ENCODE assay signal across 1 fruit fly cellular context in genomic region chr3R:8984602-8985074, dm6.
TF ChIP-seq lines count a peak whose summit lies in the region.

TSS of gene CG11970 (plus strand) at chr3R:8984718.

TF ChIP-seq in whole organism, embryonic, 481 proteins besides CTCF, POLR2A, EP300 and RAD21 (continued from another document and continues in another):
- TF ChIP-seq phol (tag; optimal IDR thresholded peaks at IDR 0.05; lab: Kevin White, UChicago) (peak; percentile 78), Hand (GFP tag; optimal IDR thresholded peaks at IDR 0.05; lab: Kevin White, UChicago) (no peak), Side (GFP tag; optimal IDR thresholded peaks at IDR 0.05; lab: Kevin White, UChicago) (peak; percentile 30), CG6683 (GFP tag; optimal IDR thresholded peaks at IDR 0.05; lab: Kevin White, UChicago) (no peak), Sin3A (optimal IDR thresholded peaks at IDR 0.05; lab: Kevin White, UChicago) (peak; percentile 79), CG32532 (GFP tag; IDR thresholded peaks at IDR 0.05; lab: Robert Waterston, UW) (peak; percentile 43; the same call in 1 of the 2 replicates), Optix (GFP tag; IDR thresholded peaks at IDR 0.05; lab: Robert Waterston, UW) (no peak), aop (GFP tag; IDR thresholded peaks at IDR 0.05; lab: Robert Waterston, UW) (no peak), Sox100B (GFP tag; optimal IDR thresholded peaks at IDR 0.05; lab: Kevin White, UChicago) (no peak), CG10565 (GFP tag; optimal IDR thresholded peaks at IDR 0.05; lab: Kevin White, UChicago) (no peak), CG6689 (GFP tag; IDR thresholded peaks at IDR 0.05; lab: Robert Waterston, UW) (peak; percentile 34; the same call in 1 of the 2 replicates), Fer1 (GFP tag; optimal IDR thresholded peaks at IDR 0.05; lab: Kevin White, UChicago) (no peak), h (optimal IDR thresholded peaks at IDR 0.05; lab: Kevin White, UChicago) (no peak), Nf-YA (GFP tag; IDR thresholded peaks at IDR 0.05; lab: Robert Waterston, UW) (no peak), CG11093 (GFP tag; IDR thresholded peaks at IDR 0.05; lab: Robert Waterston, UW) (no peak), Mad (GFP tag; optimal IDR thresholded peaks at IDR 0.05; lab: Kevin White, UChicago) (no peak), Hr51 (GFP tag; optimal IDR thresholded peaks at IDR 0.05; lab: Kevin White, UChicago) (peak in 1 of 2 experiments; percentile 43), CG4820 (GFP tag; optimal IDR thresholded peaks at IDR 0.05; lab: Kevin White, UChicago) (no peak), CG6765 (GFP tag; optimal IDR thresholded peaks at IDR 0.05; lab: Kevin White, UChicago) (no peak), ato (GFP tag; IDR thresholded peaks at IDR 0.05; lab: Robert Waterston, UW; ENCODE audit: partially characterized antibody) (0 out of 2 replicates have a peak, but pooled peaks have one; percentile 19), gem (tag; optimal IDR thresholded peaks at IDR 0.05; lab: Kevin White, UChicago) (no peak), Myb (GFP tag; optimal IDR thresholded peaks at IDR 0.05; lab: Kevin White, UChicago) (peak; percentile 64), CG15269 (tag; optimal IDR thresholded peaks at IDR 0.05; lab: Kevin White, UChicago) (no peak), dmrt99B (tag; optimal IDR thresholded peaks at IDR 0.05; lab: Kevin White, UChicago) (no peak), CG15696 (tag; optimal IDR thresholded peaks at IDR 0.05; lab: Kevin White, UChicago) (peak; percentile 19), Ets97D (GFP tag; optimal IDR thresholded peaks at IDR 0.05; lab: Kevin White, UChicago) (peak; percentile 28), ken (GFP tag; IDR thresholded peaks at IDR 0.05; lab: Robert Waterston, UW) (no peak), fu2 (GFP tag; optimal IDR thresholded peaks at IDR 0.05; lab: Kevin White, UChicago) (peak; percentile 32), Rfx (GFP tag; IDR thresholded peaks at IDR 0.05; lab: Robert Waterston, UW) (peak; percentile 56; the same call in 1 of the 2 replicates), Dad (GFP tag; optimal IDR thresholded peaks at IDR 0.05; lab: Kevin White, UChicago) (peak; percentile 32), E2f2 (GFP tag; IDR thresholded peaks at IDR 0.05; lab: Robert Waterston, UW) (peak; percentile 86), HLH3B (GFP tag; IDR thresholded peaks at IDR 0.05; lab: Robert Waterston, UW) (no peak), hth (optimal IDR thresholded peaks at IDR 0.05; lab: Kevin White, UChicago) (no peak), CG6791 (GFP tag; IDR thresholded peaks at IDR 0.05; lab: Robert Waterston, UW; ENCODE audit: partially characterized antibody) (no peak), crol (GFP tag; IDR thresholded peaks at IDR 0.05; lab: Robert Waterston, UW) (no peak), amos (GFP tag; IDR thresholded peaks at IDR 0.05; lab: Robert Waterston, UW; ENCODE audit: partially characterized antibody) (peak; percentile 57), CG15073 (GFP tag; optimal IDR thresholded peaks at IDR 0.05; lab: Kevin White, UChicago) (no peak), D (optimal IDR thresholded peaks at IDR 0.05; lab: Kevin White, UChicago) (no peak), D (GFP tag; optimal IDR thresholded peaks at IDR 0.05; lab: Kevin White, UChicago) (no peak), Deaf1 (tag; optimal IDR thresholded peaks at IDR 0.05; lab: Kevin White, UChicago) (no peak), CG12236 (GFP tag; optimal IDR thresholded peaks at IDR 0.05; lab: Kevin White, UChicago) (no peak), TFAM (GFP tag; optimal IDR thresholded peaks at IDR 0.05; lab: Kevin White, UChicago) (no peak), CG10431 (GFP tag; optimal IDR thresholded peaks at IDR 0.05; lab: Kevin White, UChicago) (no peak), luna (GFP tag; optimal IDR thresholded peaks at IDR 0.05; lab: Kevin White, UChicago) (no peak), row (GFP tag; IDR thresholded peaks at IDR 0.05; lab: Robert Waterston, UW) (peak; percentile 76), Ada2b (GFP tag; IDR thresholded peaks at IDR 0.05; lab: Robert Waterston, UW) (peak; percentile 16; the same call in 1 of the 2 replicates), ranshi (GFP tag; IDR thresholded peaks at IDR 0.05; lab: Robert Waterston, UW) (no peak), CG3838 (GFP tag; optimal IDR thresholded peaks at IDR 0.05; lab: Kevin White, UChicago) (no peak), CG4404 (GFP tag; IDR thresholded peaks at IDR 0.05; lab: Robert Waterston, UW) (peak; percentile 40; the same call in 1 of the 2 replicates), Dbx (GFP tag; IDR thresholded peaks at IDR 0.05; lab: Robert Waterston, UW) (0 out of 3 replicates have a peak, but pooled peaks have one; percentile 15), dpn (GFP tag; optimal IDR thresholded peaks at IDR 0.05; lab: Kevin White, UChicago) (peak; percentile 51 to 61), CG2120 (GFP tag; optimal IDR thresholded peaks at IDR 0.05; lab: Kevin White, UChicago) (peak; percentile 68), fd96Cb (tag; optimal IDR thresholded peaks at IDR 0.05; lab: Kevin White, UChicago) (no peak), ssp (GFP tag; IDR thresholded peaks at IDR 0.05; lab: Robert Waterston, UW) (0 out of 2 replicates have a peak, but pooled peaks have one; percentile 10), HmgZ (tag; optimal IDR thresholded peaks at IDR 0.05; lab: Kevin White, UChicago) (no peak), CG8290 (GFP tag; optimal IDR thresholded peaks at IDR 0.05; lab: Kevin White, UChicago) (no peak), CG8290 (tag; optimal IDR thresholded peaks at IDR 0.05; lab: Kevin White, UChicago) (no peak), CG11695 (GFP tag; IDR thresholded peaks at IDR 0.05; lab: Robert Waterston, UW) (no peak), CG2889 (GFP tag; IDR thresholded peaks at IDR 0.05; lab: Robert Waterston, UW) (0 out of 3 replicates have a peak, but pooled peaks have one; percentile 30), CG31441 (GFP tag; IDR thresholded peaks at IDR 0.05; lab: Robert Waterston, UW) (no peak), Dip2 (GFP tag; IDR thresholded peaks at IDR 0.05; lab: Robert Waterston, UW) (no peak), Hr78 (GFP tag; optimal IDR thresholded peaks at IDR 0.05; lab: Kevin White, UChicago) (no peak), CG17568 (GFP tag; optimal IDR thresholded peaks at IDR 0.05; lab: Kevin White, UChicago) (no peak), CG11085 (GFP tag; IDR thresholded peaks at IDR 0.05; lab: Robert Waterston, UW) (0 out of 2 replicates have a peak, but pooled peaks have one; percentile 44), NFAT (GFP tag; IDR thresholded peaks at IDR 0.05; lab: Robert Waterston, UW) (peak; percentile 48; the same call in 1 of the 2 replicates), CoRest (tag; optimal IDR thresholded peaks at IDR 0.05; lab: Kevin White, UChicago) (peak; percentile 50), CG7839 (tag; optimal IDR thresholded peaks at IDR 0.05; lab: Kevin White, UChicago) (no peak), zen (tag; optimal IDR thresholded peaks at IDR 0.05; lab: Kevin White, UChicago) (no peak), nmo (GFP tag; optimal IDR thresholded peaks at IDR 0.05; lab: Kevin White, UChicago) (peak; percentile 58), CG15514 (GFP tag; optimal IDR thresholded peaks at IDR 0.05; lab: Kevin White, UChicago) (peak; percentile 66), slou (GFP tag; optimal IDR thresholded peaks at IDR 0.05; lab: Kevin White, UChicago) (no peak), CG13296 (GFP tag; optimal IDR thresholded peaks at IDR 0.05; lab: Kevin White, UChicago) (no peak), CG11723 (GFP tag; optimal IDR thresholded peaks at IDR 0.05; lab: Kevin White, UChicago) (no peak), BtbVII (GFP tag; optimal IDR thresholded peaks at IDR 0.05; lab: Kevin White, UChicago) (no peak), CG34376 (GFP tag; optimal IDR thresholded peaks at IDR 0.05; lab: Kevin White, UChicago) (peak; percentile 5), HmgD (GFP tag; optimal IDR thresholded peaks at IDR 0.05; lab: Kevin White, UChicago) (no peak), CG17912 (GFP tag; optimal IDR thresholded peaks at IDR 0.05; lab: Kevin White, UChicago) (no peak), CG32772 (GFP tag; IDR thresholded peaks at IDR 0.05; lab: Robert Waterston, UW) (no peak; the same call in 1 of the 2 replicates), scrt (GFP tag; optimal IDR thresholded peaks at IDR 0.05; lab: Kevin White, UChicago) (no peak), wor (GFP tag; IDR thresholded peaks at IDR 0.05; lab: Robert Waterston, UW) (no peak), CG3065 (GFP tag; optimal IDR thresholded peaks at IDR 0.05; lab: Kevin White, UChicago) (no peak), CG8388 (GFP tag; optimal IDR thresholded peaks at IDR 0.05; lab: Kevin White, UChicago) (peak; percentile 8), eyg (GFP tag; optimal IDR thresholded peaks at IDR 0.05; lab: Kevin White, UChicago) (peak; percentile 25), Sry-β (GFP tag; optimal IDR thresholded peaks at IDR 0.05; lab: Kevin White, UChicago) (peak; percentile 48), Nf-YC (tag; optimal IDR thresholded peaks at IDR 0.05; lab: Kevin White, UChicago) (peak; percentile 44), CG11247 (GFP tag; IDR thresholded peaks at IDR 0.05; lab: Robert Waterston, UW) (no peak), CG17328 (GFP tag; IDR thresholded peaks at IDR 0.05; lab: Robert Waterston, UW) (no peak), CG12071 (GFP tag; optimal IDR thresholded peaks at IDR 0.05; lab: Kevin White, UChicago) (no peak), lov (optimal IDR thresholded peaks at IDR 0.05; lab: Kevin White, UChicago) (no peak), lov (GFP tag; IDR thresholded peaks at IDR 0.05; lab: Robert Waterston, UW) (no peak), CG34422 (GFP tag; IDR thresholded peaks at IDR 0.05; lab: Robert Waterston, UW) (0 out of 3 replicates have a peak, but pooled peaks have one; percentile 48), odd (GFP tag; optimal IDR thresholded peaks at IDR 0.05; lab: Kevin White, UChicago) (no peak), sd (tag; optimal IDR thresholded peaks at IDR 0.05; lab: Kevin White, UChicago) (no peak), NC2β (GFP tag; optimal IDR thresholded peaks at IDR 0.05; lab: Kevin White, UChicago) (peak; percentile 11), CG10209 (GFP tag; optimal IDR thresholded peaks at IDR 0.05; lab: Kevin White, UChicago) (no peak), cwo (GFP tag; optimal IDR thresholded peaks at IDR 0.05; lab: Kevin White, UChicago) (no peak), tgo (GFP tag; IDR thresholded peaks at IDR 0.05; lab: Robert Waterston, UW) (peak; percentile 19; the same call in 1 of the 3 replicates), CG4730 (GFP tag; IDR thresholded peaks at IDR 0.05; lab: Robert Waterston, UW) (no peak), CG18476 (GFP tag; optimal IDR thresholded peaks at IDR 0.05; lab: Kevin White, UChicago) (no peak), chn (GFP tag; optimal IDR thresholded peaks at IDR 0.05; lab: Kevin White, UChicago) (no peak), Stat92E (GFP tag; optimal IDR thresholded peaks at IDR 0.05; lab: Kevin White, UChicago) (no peak), CG7928 (GFP tag; optimal IDR thresholded peaks at IDR 0.05; lab: Kevin White, UChicago) (no peak), tin (GFP tag; optimal IDR thresholded peaks at IDR 0.05; lab: Kevin White, UChicago) (peak; percentile 23), Spps (tag; optimal IDR thresholded peaks at IDR 0.05; lab: Kevin White, UChicago) (no peak), so (GFP tag; IDR thresholded peaks at IDR 0.05; lab: Robert Waterston, UW) (no peak), CG31224 (GFP tag; IDR thresholded peaks at IDR 0.05; lab: Robert Waterston, UW) (no peak), CG8089 (GFP tag; optimal IDR thresholded peaks at IDR 0.05; lab: Kevin White, UChicago) (peak; percentile 8), Scr (GFP tag; IDR thresholded peaks at IDR 0.05; lab: Robert Waterston, UW; ENCODE audit: partially characterized antibody) (peak; percentile 73), dysf (GFP tag; IDR thresholded peaks at IDR 0.05; lab: Robert Waterston, UW) (no peak; the same call in 2 of the 3 replicates), Hr39 (optimal IDR thresholded peaks at IDR 0.05; lab: Kevin White, UChicago) (no peak), zen2 (GFP tag; IDR thresholded peaks at IDR 0.05; lab: Robert Waterston, UW; ENCODE audit: partially characterized antibody) (no peak; the same call in 2 of the 3 replicates), dimm (GFP tag; IDR thresholded peaks at IDR 0.05; lab: Robert Waterston, UW) (no peak), CG30403 (GFP tag; optimal IDR thresholded peaks at IDR 0.05; lab: Kevin White, UChicago) (peak; percentile 67), Atf3 (GFP tag; optimal IDR thresholded peaks at IDR 0.05; lab: Kevin White, UChicago) (peak; percentile 22), CG2678 (tag; optimal IDR thresholded peaks at IDR 0.05; lab: Kevin White, UChicago) (no peak), Xbp1 (GFP tag; optimal IDR thresholded peaks at IDR 0.05; lab: Kevin White, UChicago) (peak; percentile 9), grau (tag; optimal IDR thresholded peaks at IDR 0.05; lab: Kevin White, UChicago) (peak; percentile 46), CG11504 (tag; optimal IDR thresholded peaks at IDR 0.05; lab: Kevin White, UChicago) (no peak), HLH54F (GFP tag; optimal IDR thresholded peaks at IDR 0.05; lab: Kevin White, UChicago) (peak; percentile 26), Aef1 (GFP tag; IDR thresholded peaks at IDR 0.05; lab: Robert Waterston, UW) (peak; percentile 48; the same call in 1 of the 3 replicates), Mrtf (GFP tag; IDR thresholded peaks at IDR 0.05; lab: Robert Waterston, UW) (no peak), CG17612 (GFP tag; IDR thresholded peaks at IDR 0.05; lab: Robert Waterston, UW) (no peak), CG33557 (GFP tag; optimal IDR thresholded peaks at IDR 0.05; lab: Kevin White, UChicago) (no peak), usp (GFP tag; optimal IDR thresholded peaks at IDR 0.05; lab: Kevin White, UChicago) (no peak), wdn (GFP tag; IDR thresholded peaks at IDR 0.05; lab: Robert Waterston, UW) (no peak), CG1603 (tag; optimal IDR thresholded peaks at IDR 0.05; lab: Kevin White, UChicago) (no peak), CG2202 (tag; optimal IDR thresholded peaks at IDR 0.05; lab: Kevin White, UChicago) (no peak), schlank (tag; optimal IDR thresholded peaks at IDR 0.05; lab: Kevin White, UChicago) (no peak), CG13123 (GFP tag; optimal IDR thresholded peaks at IDR 0.05; lab: Kevin White, UChicago) (no peak), nerfin-1 (tag; optimal IDR thresholded peaks at IDR 0.05; lab: Kevin White, UChicago) (peak; percentile 8), Sry-δ (GFP tag; optimal IDR thresholded peaks at IDR 0.05; lab: Kevin White, UChicago) (peak; percentile 92), H15 (GFP tag; IDR thresholded peaks at IDR 0.05; lab: Robert Waterston, UW) (no peak), Gug (GFP tag; IDR thresholded peaks at IDR 0.05; lab: Robert Waterston, UW) (peak; percentile 42; the same call in 2 of the 4 replicates), tx (GFP tag; optimal IDR thresholded peaks at IDR 0.05; lab: Kevin White, UChicago) (no peak)
